Worm (Caenorhabditis elegans) whole organism, mixed stage, embryonic: Measurements from ENCODE around the gene dao-2.

Source experiments
- M03D4.4 ChIP-seq: sonication (generic microtip); optimal IDR thresholded peaks from 2 replicates; lab custom pipeline; 2017; ENCODE audit warnings: mild to moderate bottlenecking, missing genetic modification characterization, missing compliant biosample characterization
- bed-3 ChIP-seq: fragments of 200-800 bp; sonication (Bioruptor generic); optimal IDR thresholded peaks from 3 replicates; lab custom pipeline; 2018; ENCODE audit warnings: mild to moderate bottlenecking, missing genetic modification characterization, moderate library complexity, missing compliant biosample characterization
- blmp-1 ChIP-seq: fragments of 150-350 bp; optimal IDR thresholded peaks from 2 replicates; lab custom pipeline; 2014; ENCODE audit warnings: missing biosample characterization, missing genetic modification characterization
- ceh-39 ChIP-seq: fragments of 150-350 bp; optimal IDR thresholded peaks from 2 replicates; lab custom pipeline; 2014; ENCODE audit warnings: missing biosample characterization, missing genetic modification characterization
- ceh-43 ChIP-seq: fragments of 200-800 bp; sonication (Bioruptor generic); optimal IDR thresholded peaks from 2 replicates; lab custom pipeline; 2018; ENCODE audit warnings: mild to moderate bottlenecking, missing genetic modification characterization, moderate library complexity, missing compliant biosample characterization
- ceh-83 ChIP-seq: fragments of 200-800 bp; sonication (Bioruptor generic); optimal IDR thresholded peaks from 2 replicates; lab custom pipeline; 2018; ENCODE audit warnings: mild to moderate bottlenecking, missing genetic modification characterization, missing compliant biosample characterization
- ces-1 ChIP-seq: fragments of 150-350 bp; optimal IDR thresholded peaks from 2 replicates; lab custom pipeline; 2014; ENCODE audit warnings: missing biosample characterization, missing genetic modification reagents, missing genetic modification characterization
- cnd-1 ChIP-seq: fragments of 200-800 bp; sonication (Bioruptor generic); optimal IDR thresholded peaks from 2 replicates; lab custom pipeline; 2018; ENCODE audit warnings: mild to moderate bottlenecking, missing genetic modification characterization, missing compliant biosample characterization
- drap-1 ChIP-seq: fragments of 200-800 bp; sonication (Bioruptor generic); optimal IDR thresholded peaks from 3 replicates; lab custom pipeline; 2018; ENCODE audit warnings: mild to moderate bottlenecking, missing genetic modification characterization, missing compliant biosample characterization
- elt-1 ChIP-seq: sonication (generic microtip); optimal IDR thresholded peaks from 2 replicates; lab custom pipeline; 2017; ENCODE audit warnings: missing genetic modification characterization, mild to moderate bottlenecking, missing compliant biosample characterization, antibody characterized with exemption, moderate library complexity, borderline replicate concordance; ENCODE audit not compliant: insufficient read depth
- elt-3 ChIP-seq: fragments of 150-350 bp; optimal IDR thresholded peaks from 2 replicates; lab custom pipeline; 2014; ENCODE audit warnings: missing biosample characterization, missing genetic modification characterization
- flh-1 ChIP-seq: fragments of 200-800 bp; sonication (Bioruptor generic); optimal IDR thresholded peaks from 2 replicates; lab custom pipeline; 2018; ENCODE audit warnings: mild to moderate bottlenecking, missing genetic modification characterization, moderate library complexity, missing compliant biosample characterization
- ham-2 ChIP-seq: fragments of 200-800 bp; sonication (Bioruptor generic); optimal IDR thresholded peaks from 2 replicates; lab custom pipeline; 2018; ENCODE audit warnings: mild to moderate bottlenecking, missing genetic modification characterization, missing compliant biosample characterization
- hlh-1 ChIP-seq: fragments of 150-350 bp; optimal IDR thresholded peaks from 2 replicates; lab custom pipeline; 2014; ENCODE audit warnings: missing biosample characterization, missing genetic modification reagents, missing genetic modification characterization
- lin-13 ChIP-seq: fragments of 150-350 bp; optimal IDR thresholded peaks from 2 replicates; lab custom pipeline; 2014; ENCODE audit warnings: missing biosample characterization, missing genetic modification characterization
- lin-32 ChIP-seq: fragments of 200-800 bp; sonication (Bioruptor generic); optimal IDR thresholded peaks from 2 replicates; lab custom pipeline; 2018; ENCODE audit warnings: mild to moderate bottlenecking, missing genetic modification characterization, missing compliant biosample characterization
- lsy-2 ChIP-seq: fragments of 150-350 bp; optimal IDR thresholded peaks from 2 replicates; lab custom pipeline; 2014; ENCODE audit warnings: missing biosample characterization, missing genetic modification characterization
- mab-5 ChIP-seq: fragments of 150-350 bp; optimal IDR thresholded peaks from 2 replicates; lab custom pipeline; 2014; ENCODE audit warnings: missing biosample characterization, missing genetic modification characterization
- mep-1 ChIP-seq: fragments of 150-350 bp; optimal IDR thresholded peaks from 2 replicates; lab custom pipeline; 2017; ENCODE audit warnings: missing biosample characterization, missing genetic modification reagents, missing genetic modification characterization, inconsistent platforms
- mls-2 ChIP-seq: sonication (generic microtip); optimal IDR thresholded peaks from 2 replicates; lab custom pipeline; 2016; ENCODE audit warnings: mild to moderate bottlenecking, missing genetic modification characterization, moderate library complexity, missing compliant biosample characterization
- nhr-12 ChIP-seq: fragments of 150-350 bp; optimal IDR thresholded peaks from 2 replicates; lab custom pipeline; 2014; ENCODE audit warnings: missing biosample characterization, missing genetic modification characterization
- nhr-2 ChIP-seq: fragments of 150-350 bp; optimal IDR thresholded peaks from 2 replicates; lab custom pipeline; 2014; ENCODE audit warnings: missing biosample characterization, missing genetic modification characterization
- nhr-28 ChIP-seq: fragments of 150-350 bp; optimal IDR thresholded peaks from 2 replicates; lab custom pipeline; 2014; ENCODE audit warnings: missing biosample characterization, missing genetic modification characterization
- nhr-76 ChIP-seq: sonication (generic microtip); optimal IDR thresholded peaks from 2 replicates; lab custom pipeline; 2017; ENCODE audit warnings: missing biosample characterization, missing genetic modification characterization
- pha-4 ChIP-seq: fragments of 150-350 bp; optimal IDR thresholded peaks from 2 replicates; lab custom pipeline; 2018; ENCODE audit warnings: missing biosample characterization, missing genetic modification reagents, missing genetic modification characterization
- sem-2 ChIP-seq: fragments of 200-800 bp; sonication (Bioruptor generic); optimal IDR thresholded peaks from 2 replicates; lab custom pipeline; 2018; ENCODE audit warnings: mild to moderate bottlenecking, missing genetic modification characterization, missing compliant biosample characterization
- snpc-4 ChIP-seq: fragments of 150-350 bp; optimal IDR thresholded peaks from 2 replicates; lab custom pipeline; 2014; ENCODE audit warnings: missing biosample characterization, missing genetic modification characterization
- sptf-1 ChIP-seq: sonication (generic microtip); optimal IDR thresholded peaks from 2 replicates; lab custom pipeline; 2017; ENCODE audit warnings: mild to moderate bottlenecking, missing genetic modification characterization, moderate library complexity, missing compliant biosample characterization
- tbx-8 ChIP-seq: fragments of 200-800 bp; sonication (Bioruptor generic); optimal IDR thresholded peaks from 2 replicates; lab custom pipeline; 2018; ENCODE audit warnings: mild to moderate bottlenecking, missing genetic modification characterization, moderate library complexity, missing compliant biosample characterization
- unc-120 ChIP-seq: sonication (generic microtip); optimal IDR thresholded peaks from 2 replicates; lab custom pipeline; 2017; ENCODE audit warnings: missing genetic modification characterization, missing compliant biosample characterization; ENCODE audit not compliant: poor library complexity, severe bottlenecking
- unc-39 ChIP-seq: fragments of 150-350 bp; optimal IDR thresholded peaks from 2 replicates; lab custom pipeline; 2014; ENCODE audit warnings: missing biosample characterization, missing genetic modification characterization
- zip-8 ChIP-seq: fragments of 150-350 bp; optimal IDR thresholded peaks from 2 replicates; lab custom pipeline; 2014; ENCODE audit warnings: missing biosample characterization, missing genetic modification characterization
- ztf-11 ChIP-seq: fragments of 150-350 bp; optimal IDR thresholded peaks from 2 replicates; lab custom pipeline; 2014; ENCODE audit warnings: missing biosample characterization, missing genetic modification characterization

Gene dao-2

DNA sequence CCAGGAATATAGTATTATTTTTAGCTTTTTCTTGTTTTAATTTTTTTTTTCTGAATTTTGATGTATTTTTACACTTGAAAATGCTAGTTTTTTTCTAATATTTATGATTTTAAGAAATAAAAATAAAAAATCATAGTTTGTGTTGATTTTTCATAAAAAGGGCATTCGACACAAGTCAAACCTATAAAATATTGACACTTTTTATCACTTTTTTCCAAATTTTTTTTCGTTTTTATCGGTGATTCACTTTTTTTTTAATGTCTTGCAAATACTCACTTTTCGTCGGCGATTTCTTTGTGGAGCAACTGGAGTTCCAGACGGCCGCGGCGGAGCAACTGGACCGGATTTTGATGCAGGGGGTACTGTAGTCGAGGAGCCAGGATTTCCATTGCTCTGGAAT is 34.7 kb downstream of the dao-2 start:
- no peak for TF ChIP-seq ceh-39
- TF ChIP-seq elt-3 (tag; lab: Kevin White, UChicago): no peak
- no peak for TF ChIP-seq bed-3
- no peak for TF ChIP-seq unc-120 (tag; lab: Kevin White, UChicago)
- no peak for TF ChIP-seq nhr-76
- TF ChIP-seq pha-4 (tag; lab: Kevin White, UChicago): no peak
- no peak for TF ChIP-seq drap-1
- no peak for TF ChIP-seq lin-32 (GFP tag; lab: Kevin White, UChicago)
- TF ChIP-seq unc-39 (tag; lab: Kevin White, UChicago): no peak
- TF ChIP-seq ceh-43: no peak
- TF ChIP-seq mep-1 (tag; lab: Kevin White, UChicago): no peak
- no peak for TF ChIP-seq sptf-1 (tag; lab: Kevin White, UChicago)
- no peak for TF ChIP-seq lin-13 (tag; lab: Kevin White, UChicago)
- TF ChIP-seq, all 35 proteins: peak for 0

DNA sequence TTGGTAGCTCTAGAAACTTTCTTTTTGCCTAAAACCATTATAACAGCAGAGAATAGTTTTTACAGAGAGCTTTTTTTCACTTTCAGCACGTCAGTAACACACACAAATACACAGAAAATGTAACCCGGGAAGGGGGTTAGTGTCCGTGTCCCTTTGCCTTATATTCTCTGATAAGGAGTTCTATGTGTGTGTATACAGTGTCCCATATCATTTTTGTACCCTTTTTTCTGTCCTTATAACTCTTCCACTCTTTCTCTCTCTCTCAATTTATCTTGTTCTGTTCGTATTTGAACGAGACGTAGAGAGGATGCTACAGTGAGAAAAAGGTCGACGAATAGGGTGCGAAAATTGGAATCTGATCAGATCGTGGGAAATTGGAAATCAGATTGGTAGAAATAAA is 36.1 kb downstream of the dao-2 start:
- TF ChIP-seq mep-1 (tag; lab: Kevin White, UChicago): no peak
- TF ChIP-seq elt-1 (tag; lab: Kevin White, UChicago): no peak
- no peak for TF ChIP-seq blmp-1 (tag; lab: Kevin White, UChicago)
- TF ChIP-seq M03D4.4 (tag; lab: Kevin White, UChicago): no peak
- TF ChIP-seq ceh-43: no peak
- TF ChIP-seq ztf-11 (tag; lab: Kevin White, UChicago): no peak
- TF ChIP-seq drap-1: no peak
- no peak for TF ChIP-seq elt-3 (tag; lab: Kevin White, UChicago)
- TF ChIP-seq mls-2 (tag; lab: Kevin White, UChicago): no peak
- TF ChIP-seq cnd-1 (tag; lab: Kevin White, UChicago): no peak
- no peak for TF ChIP-seq sem-2 (GFP tag; lab: Kevin White, UChicago)
- no peak for TF ChIP-seq ceh-39
- TF ChIP-seq pha-4 (tag; lab: Kevin White, UChicago): no peak
- TF ChIP-seq mab-5: no peak
- no peak for TF ChIP-seq unc-39 (tag; lab: Kevin White, UChicago)

DNA sequence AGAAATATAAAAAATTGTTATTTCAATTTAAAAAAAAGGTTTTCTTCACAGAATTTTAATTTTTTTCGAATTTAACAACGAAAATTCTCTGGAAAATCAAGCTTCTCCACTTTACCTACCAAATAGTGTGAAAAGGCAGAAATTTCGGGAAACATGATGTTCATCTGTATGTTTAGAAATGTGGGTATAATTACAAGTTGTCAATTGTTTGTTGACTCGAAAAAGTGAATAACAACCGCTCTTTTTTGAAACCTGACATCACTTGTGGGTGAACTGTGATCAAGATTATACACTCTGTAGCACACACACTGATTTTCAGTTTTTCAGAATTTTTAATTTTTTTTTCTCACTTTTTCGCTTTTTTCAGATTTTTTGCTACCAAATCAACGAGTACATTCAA is 37.1 kb downstream of the dao-2 start:
- TF ChIP-seq tbx-8 (GFP tag; lab: Kevin White, UChicago): no peak
- no peak for TF ChIP-seq sem-2 (GFP tag; lab: Kevin White, UChicago)
- no peak for TF ChIP-seq ceh-83 (GFP tag; lab: Kevin White, UChicago)
- TF ChIP-seq pha-4 (tag; lab: Kevin White, UChicago): no peak
- TF ChIP-seq unc-39 (tag; lab: Kevin White, UChicago): no peak
- TF ChIP-seq cnd-1 (tag; lab: Kevin White, UChicago): no peak
- no peak for TF ChIP-seq snpc-4 (tag; lab: Kevin White, UChicago)
- no peak for TF ChIP-seq zip-8 (tag; lab: Kevin White, UChicago)
- TF ChIP-seq bed-3: no peak
- TF ChIP-seq blmp-1 (tag; lab: Kevin White, UChicago): no peak
- no peak for TF ChIP-seq nhr-28 (tag; lab: Kevin White, UChicago)
- TF ChIP-seq nhr-2 (tag; lab: Kevin White, UChicago): no peak

DNA sequence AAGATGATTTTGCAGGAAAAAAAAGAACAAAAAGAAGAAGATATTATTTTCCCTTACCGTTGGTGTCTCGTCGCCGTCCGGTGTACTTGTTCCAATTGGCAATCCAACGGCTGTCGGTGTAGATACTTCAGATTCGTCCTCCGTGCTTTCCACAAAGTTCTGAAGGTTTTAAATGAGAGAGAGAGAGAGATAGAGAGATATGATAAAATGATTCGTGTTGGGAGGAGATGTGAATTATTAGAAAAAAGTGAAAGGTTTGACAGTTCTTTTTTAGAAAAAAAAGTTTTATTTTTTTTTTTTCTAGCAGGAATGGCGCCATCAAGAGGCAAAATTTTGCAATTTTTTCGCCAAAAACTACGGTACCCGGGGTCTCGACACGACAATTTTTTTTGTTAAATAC is 37.5 kb downstream of the dao-2 start:
- TF ChIP-seq zip-8 (tag; lab: Kevin White, UChicago): no peak
- no peak for TF ChIP-seq tbx-8 (GFP tag; lab: Kevin White, UChicago)
- no peak for TF ChIP-seq ztf-11 (tag; lab: Kevin White, UChicago)
- TF ChIP-seq unc-39 (tag; lab: Kevin White, UChicago): no peak
- no peak for TF ChIP-seq lsy-2 (tag; lab: Kevin White, UChicago)
- TF ChIP-seq nhr-2 (tag; lab: Kevin White, UChicago): no peak
- TF ChIP-seq snpc-4 (tag; lab: Kevin White, UChicago): no peak
- TF ChIP-seq mab-5: no peak
- no peak for TF ChIP-seq nhr-12
- no peak for TF ChIP-seq sem-2 (GFP tag; lab: Kevin White, UChicago)
- no peak for TF ChIP-seq ceh-43
- no peak for TF ChIP-seq drap-1
- TF ChIP-seq ceh-39: no peak
- no peak for TF ChIP-seq ham-2 (GFP tag; lab: Kevin White, UChicago)
- no peak for TF ChIP-seq cnd-1 (tag; lab: Kevin White, UChicago)
- no peak for TF ChIP-seq mep-1 (tag; lab: Kevin White, UChicago)
- TF ChIP-seq elt-1 (tag; lab: Kevin White, UChicago): no peak
- no peak for TF ChIP-seq unc-120 (tag; lab: Kevin White, UChicago)
- TF ChIP-seq, all 35 proteins: peak for 0

DNA sequence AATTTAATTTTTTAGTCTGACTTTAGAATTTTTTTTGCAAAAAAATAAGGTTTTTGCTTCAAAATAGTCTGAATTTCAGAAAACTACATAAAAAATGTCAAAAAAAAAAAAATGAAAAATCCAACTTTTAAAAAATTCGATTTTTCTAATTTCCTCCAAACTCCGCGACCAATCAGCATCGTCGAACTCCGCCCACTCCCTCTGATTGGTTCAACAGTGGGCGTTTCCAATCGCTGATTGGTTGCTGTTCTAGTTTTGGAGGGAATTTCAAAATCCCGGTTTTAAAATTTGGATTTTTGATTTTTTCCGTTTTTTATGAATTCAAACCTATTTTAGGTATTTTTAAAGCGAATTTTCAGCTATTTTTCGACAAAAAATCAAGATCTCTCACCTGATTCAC is 38.1 kb downstream of the dao-2 start:
- TF ChIP-seq nhr-28 (tag; lab: Kevin White, UChicago) (no peak), nhr-76 (no peak), elt-1 (tag; lab: Kevin White, UChicago) (no peak), sptf-1 (tag; lab: Kevin White, UChicago) (no peak), hlh-1 (no peak), tbx-8 (GFP tag; lab: Kevin White, UChicago) (no peak), ces-1 (GFP tag; lab: Kevin White, UChicago) (no peak), unc-120 (tag; lab: Kevin White, UChicago) (no peak), lsy-2 (tag; lab: Kevin White, UChicago) (no peak), M03D4.4 (tag; lab: Kevin White, UChicago) (no peak), mls-2 (tag; lab: Kevin White, UChicago) (no peak), bed-3 (no peak), flh-1 (GFP tag; lab: Kevin White, UChicago) (no peak)
- TF ChIP-seq, all 35 proteins: peak for 0
